Fruit fly (Drosophila melanogaster): ENCODE data around the gene CG7370.

CG7370 gene

DNA sequence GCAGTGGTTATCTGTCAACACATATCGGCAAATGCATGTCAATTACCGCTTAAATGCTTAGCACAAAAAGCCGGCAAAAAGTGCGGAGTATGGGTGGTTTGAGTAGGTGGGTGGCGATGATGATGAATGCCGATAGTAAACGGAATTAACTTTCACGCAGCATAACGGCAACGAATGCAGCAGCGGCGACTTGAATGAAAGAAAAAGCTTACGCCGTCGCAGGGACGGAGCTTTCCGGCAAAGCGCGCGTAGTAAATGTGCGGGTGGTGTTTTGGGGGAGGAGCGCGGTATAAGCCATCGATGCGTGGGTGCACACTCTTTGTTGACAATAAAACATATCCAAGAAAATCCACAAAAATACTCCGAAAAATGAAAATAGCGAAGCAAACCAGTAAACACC lies at the start of gene CG7370:
Gene CG7370 (plus strand): TSS at position 301 of the 400 bp plus-strand sequence.
- no peak for TF ChIP-seq CG17801 (GFP tag; optimal IDR thresholded peaks at IDR 0.05; ENCODE audit: partially characterized antibody)

dm6 chr3L:21720869-21721268 lies 48.7 kb upstream of the CG7370 start:
- no peak for TF ChIP-seq CG17801 (GFP tag; optimal IDR thresholded peaks at IDR 0.05; ENCODE audit: partially characterized antibody)

DNA sequence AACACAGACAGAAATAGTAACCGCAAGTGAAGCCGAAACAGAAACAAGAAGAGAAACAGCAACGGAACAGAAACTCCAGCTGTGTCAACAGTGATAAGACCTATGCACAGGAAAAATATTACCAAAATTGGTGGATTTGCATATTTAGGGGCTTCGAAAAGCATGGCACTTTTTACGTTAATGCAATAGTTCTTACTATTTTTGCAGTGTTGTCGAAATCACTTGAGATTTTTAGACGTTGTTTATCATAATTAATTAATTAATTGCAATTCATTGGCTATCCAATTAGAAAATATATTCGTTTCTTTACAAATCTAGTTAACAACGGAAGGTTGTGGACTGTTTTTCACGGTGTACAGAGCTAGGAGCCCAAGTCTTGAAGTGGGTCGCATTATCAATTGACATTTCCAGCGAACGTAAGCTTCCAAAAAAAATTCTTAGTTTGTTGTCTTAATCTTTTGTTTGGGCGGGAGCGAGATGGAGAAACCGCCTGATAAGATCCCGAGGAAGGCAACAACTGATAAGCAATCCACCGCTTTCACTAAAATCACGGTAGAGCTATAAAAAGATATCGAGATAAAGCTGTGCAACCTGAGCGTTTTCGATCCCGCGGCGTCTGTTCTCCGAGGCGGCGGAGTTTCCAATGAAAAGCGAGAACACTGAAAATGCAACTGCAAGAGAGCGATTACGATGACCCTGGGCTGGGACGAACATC lies 42.4 kb upstream of the CG7370 start:
- TF ChIP-seq CG17801 (GFP tag; optimal IDR thresholded peaks at IDR 0.05; ENCODE audit: partially characterized antibody), result peak; percentile 16

DNA sequence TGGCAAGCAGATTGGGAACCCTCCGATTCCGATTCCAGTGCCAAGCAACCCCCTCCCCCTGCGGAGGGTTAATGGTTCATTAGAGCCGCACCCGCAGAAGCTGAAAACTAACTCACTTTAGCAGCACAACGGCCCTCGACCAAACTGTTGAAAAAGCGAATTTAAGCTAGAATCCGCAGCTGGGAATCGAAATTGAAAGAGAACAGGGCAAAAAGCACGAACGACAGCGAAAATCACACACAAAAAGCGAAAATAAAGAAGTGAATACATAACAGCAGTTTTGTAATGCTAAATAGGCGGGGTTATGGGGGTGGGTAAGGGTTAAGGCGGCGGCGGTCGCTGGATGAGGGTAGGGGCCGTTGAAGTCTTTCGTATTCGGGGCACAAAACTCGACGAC lies 41.9 kb upstream of the CG7370 start:
- TF ChIP-seq CG17801 (GFP tag; optimal IDR thresholded peaks at IDR 0.05; ENCODE audit: partially characterized antibody), result no peak

DNA sequence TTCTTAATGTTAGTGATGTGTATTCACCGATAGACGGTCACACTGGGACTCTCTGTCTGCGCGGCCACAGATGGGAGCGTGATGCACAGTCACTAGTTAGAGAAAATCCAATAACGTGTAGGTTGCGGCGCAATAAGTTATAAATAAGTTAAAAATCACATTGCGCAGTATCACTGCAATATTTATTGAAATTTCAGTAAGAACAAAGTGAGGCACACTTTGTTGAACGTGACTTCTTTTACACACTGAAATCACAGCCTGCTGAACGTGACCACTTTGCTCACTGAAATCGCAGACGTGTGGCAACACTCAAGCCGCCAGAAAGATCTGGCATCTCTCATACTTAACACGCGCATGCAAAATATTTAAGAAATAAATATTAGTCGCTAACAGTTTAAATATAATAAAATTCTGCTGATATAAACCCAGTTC lies 41.0 kb upstream of the CG7370 start, which contains the start of the genes CG11247 and Polr2H:
Gene CG11247 (minus strand): TSS at position 191 of the 432 bp plus-strand sequence.
Gene Polr2H (plus strand): TSS at position 317 of the 432 bp plus-strand sequence.
- TF ChIP-seq CG17801 (GFP tag; optimal IDR thresholded peaks at IDR 0.05; ENCODE audit: partially characterized antibody), result peak; percentile 65

dm6 chr3L:21730354-21730753 lies 39.3 kb upstream of the CG7370 start, which contains the start of gene CG14570:
TSS of gene CG14570 (minus strand) at chr3L:21730454.
- no peak for TF ChIP-seq CG17801 (GFP tag; optimal IDR thresholded peaks at IDR 0.05; ENCODE audit: partially characterized antibody)

DNA sequence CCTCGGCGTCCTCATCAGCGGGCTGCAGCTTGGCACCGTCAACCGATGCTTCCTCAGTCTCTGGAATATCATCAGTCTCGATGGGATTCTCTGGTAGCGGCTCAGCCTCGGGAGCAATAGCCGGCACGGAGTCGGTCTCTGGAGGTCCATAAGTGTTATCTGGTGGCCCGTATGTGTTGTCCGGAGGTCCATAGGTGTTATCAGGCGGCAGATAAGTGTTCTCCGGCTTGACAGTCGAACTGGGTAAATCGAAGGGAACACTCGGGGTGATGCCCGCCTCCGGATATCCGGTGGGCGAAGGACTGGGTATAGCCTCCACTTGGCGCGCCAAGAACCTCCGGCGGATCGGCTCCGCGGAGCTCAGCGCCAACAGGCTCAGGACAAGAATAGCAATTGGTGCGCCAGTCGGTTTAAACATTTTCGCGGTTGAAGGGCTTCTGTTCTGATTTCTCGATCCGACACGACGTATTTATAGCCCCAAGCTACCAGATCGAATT lies 38.5 kb upstream of the CG7370 start, which contains the start of gene CG14569:
Gene CG14569 (minus strand): TSS at position 447 of the 497 bp plus-strand sequence.
- no peak for TF ChIP-seq CG17801 (GFP tag; optimal IDR thresholded peaks at IDR 0.05; ENCODE audit: partially characterized antibody)

dm6 chr3L:21733387-21733786 lies 36.2 kb upstream of the CG7370 start, which contains the start of gene CG14568:
TSS of gene CG14568 (minus strand) at chr3L:21733487.
- no peak for TF ChIP-seq CG17801 (GFP tag; optimal IDR thresholded peaks at IDR 0.05; ENCODE audit: partially characterized antibody)

dm6 chr3L:21733799-21734198 lies 35.8 kb upstream of the CG7370 start, which contains the start of gene CG14573:
TSS of gene CG14573 (plus strand) at chr3L:21734099.
- no peak for TF ChIP-seq CG17801 (GFP tag; optimal IDR thresholded peaks at IDR 0.05; ENCODE audit: partially characterized antibody)

DNA sequence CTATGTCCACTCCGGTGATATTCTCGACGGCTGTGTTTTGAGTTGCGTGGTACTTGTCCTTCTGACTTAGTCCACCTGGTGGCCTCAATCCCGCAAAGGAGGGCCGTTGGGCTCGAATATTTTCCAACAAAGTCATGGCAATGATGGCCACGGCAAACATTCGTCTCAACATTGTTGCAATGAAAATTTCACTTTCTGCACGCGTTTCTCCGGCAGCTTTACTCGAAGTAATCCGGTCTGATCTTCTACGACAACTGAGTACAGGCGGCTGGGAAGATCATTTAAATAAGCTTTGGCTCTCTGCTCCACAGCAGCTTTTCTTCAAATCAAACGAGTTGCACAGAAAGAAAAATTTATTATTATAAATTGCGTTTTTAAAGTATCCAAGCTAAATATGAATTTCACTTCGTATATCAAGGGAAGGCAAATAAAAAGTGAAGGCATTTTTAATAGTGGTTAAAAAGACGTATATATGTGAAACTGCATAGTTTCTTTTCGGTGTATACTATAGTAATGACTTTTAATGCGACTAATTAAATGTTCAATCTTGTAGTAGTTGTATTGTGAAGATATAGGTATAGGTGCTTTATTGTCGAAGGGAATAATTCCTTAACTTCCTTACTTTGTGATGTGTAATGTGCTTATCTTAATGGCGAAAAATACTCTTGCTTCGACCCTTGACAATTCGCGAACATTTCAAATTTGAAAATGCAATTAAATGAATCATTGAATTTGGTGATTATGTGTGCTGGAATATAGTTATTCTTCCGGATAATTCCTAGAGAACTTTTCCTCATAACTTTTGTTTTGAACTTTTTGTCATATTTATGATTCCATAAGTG lies 31.2 kb upstream of the CG7370 start, which contains the start of gene CG14567:
Gene CG14567 (minus strand): TSS at position 256 of the 842 bp plus-strand sequence.
- no peak for TF ChIP-seq CG17801 (GFP tag; optimal IDR thresholded peaks at IDR 0.05; ENCODE audit: partially characterized antibody)

dm6 chr3L:21739017-21739730 lies 30.4 kb upstream of the CG7370 start:
- TF ChIP-seq CG17801 (GFP tag; optimal IDR thresholded peaks at IDR 0.05; ENCODE audit: partially characterized antibody), result no peak

DNA sequence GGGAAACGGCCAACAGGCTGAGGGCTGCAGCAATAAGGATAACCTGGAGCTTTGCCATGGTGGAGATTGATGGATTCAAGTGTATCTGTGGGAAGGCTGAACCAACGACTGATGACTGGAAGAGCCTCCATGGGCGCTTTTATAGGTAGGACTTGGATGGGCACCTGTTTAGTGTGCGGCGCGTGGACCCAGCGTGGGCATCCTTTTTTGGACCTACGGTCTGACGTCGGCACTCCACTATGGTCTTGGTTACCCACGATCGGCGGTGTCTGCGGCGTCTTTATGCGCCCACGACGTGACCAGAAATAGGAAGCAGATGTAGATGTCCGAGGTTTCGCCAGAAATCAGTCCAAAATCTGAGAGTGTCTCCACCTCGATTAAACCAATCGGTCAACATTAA lies 29.4 kb upstream of the CG7370 start, which contains the start of gene CG14566:
Gene CG14566 (minus strand): TSS at position 101 of the 400 bp plus-strand sequence.
- TF ChIP-seq CG17801 (GFP tag; optimal IDR thresholded peaks at IDR 0.05; ENCODE audit: partially characterized antibody), result no peak

- no peak for TF ChIP-seq CG17801 (GFP tag; optimal IDR thresholded peaks at IDR 0.05; ENCODE audit: partially characterized antibody)
These were observed 28.4 kb upstream of the CG7370 start, which contains the start of gene CG14572 for dm6 chr3L:21741234-21741633. TSS of gene CG14572 (plus strand) at chr3L:21741534.

DNA sequence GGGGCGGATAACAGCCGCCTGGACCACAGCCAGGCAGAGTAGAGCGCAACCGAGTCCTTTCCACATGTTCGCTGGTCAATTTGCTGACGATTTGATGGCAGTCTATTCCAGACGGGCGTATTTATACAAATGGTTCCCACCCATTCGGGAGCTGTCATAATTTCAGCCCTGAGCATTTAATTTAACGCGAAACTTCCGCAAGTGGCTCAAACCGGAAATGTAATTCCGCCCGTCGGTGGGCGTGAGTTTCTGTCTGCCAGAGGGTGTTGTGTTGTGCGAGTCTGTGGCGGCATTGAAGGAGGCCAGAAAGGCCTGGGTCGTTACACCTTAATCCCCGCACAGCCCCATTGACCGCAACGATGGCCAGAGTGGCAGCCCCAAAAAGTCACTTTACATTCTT lies 25.4 kb upstream of the CG7370 start, which contains the start of gene CG14565:
Gene CG14565 (minus strand): TSS at position 101 of the 400 bp plus-strand sequence.
- TF ChIP-seq CG17801 (GFP tag; optimal IDR thresholded peaks at IDR 0.05; ENCODE audit: partially characterized antibody), result no peak

Measured in ovary, adult (tissue).